Fruit fly (Drosophila melanogaster): ENCODE results near the gene CG31321.

- TF ChIP-seq CG8478 (optimal IDR thresholded peaks at IDR 0.05) (no peak), CTCF (optimal IDR thresholded peaks at IDR 0.05) (no peak)
These were observed 19.4 kb downstream of the CG31321 start for dm6 chr3R:14329549-14329948.

All from S2 (cell line).